Fruit fly (Drosophila melanogaster) whole organism, prepupa: ENCODE data around the gene Eip75B.

ENCODE experiments used
- Blimp-1 ChIP-seq: fragments of 200-800 bp; sonication (Bioruptor generic); optimal IDR thresholded peaks from 3 replicates; lab custom pipeline; 2017; ENCODE audit warnings: missing biosample characterization, missing genetic modification characterization, mild to moderate bottlenecking, moderate library complexity, missing genetic modification reagents
- CG11294 ChIP-seq: fragments of 200-800 bp; sonication (Bioruptor generic); IDR thresholded peaks from 2 replicates; pipeline ENCODE4 v1.3.6; 2022; ENCODE audit warnings: missing biosample characterization, missing genetic modification characterization
- CG15336 ChIP-seq: fragments of 200-800 bp; sonication (Bioruptor generic); IDR thresholded peaks from 2 replicates; pipeline ENCODE4 v1.3.6; 2022; ENCODE audit warnings: missing biosample characterization, missing genetic modification characterization
- CG1621 ChIP-seq: fragments of 200-800 bp; sonication (Bioruptor generic); optimal IDR thresholded peaks from 3 replicates; lab custom pipeline; 2018; ENCODE audit warnings: missing biosample characterization, mild to moderate bottlenecking, missing genetic modification characterization
- CG16779 ChIP-seq: fragments of 200-800 bp; sonication (Bioruptor generic); optimal IDR thresholded peaks from 3 replicates; lab custom pipeline; 2017; ENCODE audit warnings: missing biosample characterization, mild to moderate bottlenecking, missing genetic modification characterization
- CG3032 ChIP-seq: fragments of 200-800 bp; optimal IDR thresholded peaks from 2 replicates; lab custom pipeline; 2019; ENCODE audit warnings: missing biosample characterization, mild to moderate bottlenecking, missing genetic modification characterization, moderate library complexity
- CG31627 ChIP-seq: fragments of 200-800 bp; sonication (Bioruptor generic); optimal IDR thresholded peaks from 3 replicates; lab custom pipeline; 2016; ENCODE audit warnings: missing biosample characterization, missing genetic modification characterization
- CG32006 ChIP-seq: fragments of 200-800 bp; sonication (Bioruptor generic); optimal IDR thresholded peaks from 3 replicates; lab custom pipeline; 2017; ENCODE audit warnings: missing biosample characterization, mild to moderate bottlenecking, missing genetic modification characterization
- CG34406 ChIP-seq: fragments of 200-800 bp; sonication (Bioruptor generic); optimal IDR thresholded peaks from 3 replicates; lab custom pipeline; 2016; ENCODE audit warnings: missing biosample characterization, missing genetic modification characterization
- CG3919 ChIP-seq: fragments of 200-800 bp; sonication (Bioruptor generic); optimal IDR thresholded peaks from 3 replicates; lab custom pipeline; 2016; ENCODE audit warnings: missing biosample characterization, missing genetic modification characterization
- CG4318 ChIP-seq: fragments of 200-800 bp; sonication (Bioruptor generic); optimal IDR thresholded peaks from 3 replicates; lab custom pipeline; 2017; ENCODE audit warnings: missing biosample characterization, mild to moderate bottlenecking, missing genetic modification characterization
- CG6792 ChIP-seq: fragments of 200-800 bp; sonication (Bioruptor generic); optimal IDR thresholded peaks from 3 replicates; lab custom pipeline; 2016; ENCODE audit warnings: missing biosample characterization, missing genetic modification characterization
- CG6808 ChIP-seq: fragments of 200-800 bp; sonication (Bioruptor generic); optimal IDR thresholded peaks from 3 replicates; lab custom pipeline; 2017; ENCODE audit warnings: missing biosample characterization, missing genetic modification characterization, mild to moderate bottlenecking, moderate library complexity, missing genetic modification reagents
- CG8632 ChIP-seq: fragments of 200-800 bp; sonication (Bioruptor generic); optimal IDR thresholded peaks from 3 replicates; lab custom pipeline; 2016; ENCODE audit warnings: missing biosample characterization, missing genetic modification characterization
- CG9139 ChIP-seq: fragments of 200-800 bp; sonication (Bioruptor generic); optimal IDR thresholded peaks from 3 replicates; lab custom pipeline; 2017; ENCODE audit warnings: missing biosample characterization, mild to moderate bottlenecking, missing genetic modification characterization
- Eip78C ChIP-seq: fragments of 200-800 bp; sonication (Bioruptor generic); peaks from one replicate; lab custom pipeline; 2016; ENCODE audit warnings: missing biosample characterization, missing genetic modification characterization
- Eip93F ChIP-seq: fragments of 200-800 bp; sonication (Bioruptor generic); optimal IDR thresholded peaks from 2 replicates; lab custom pipeline; 2016; ENCODE audit warnings: missing biosample characterization, mild to moderate bottlenecking, missing genetic modification characterization
- Ets21C ChIP-seq: fragments of 200-800 bp; sonication (Bioruptor generic); optimal IDR thresholded peaks from 3 replicates; lab custom pipeline; 2016; ENCODE audit warnings: missing biosample characterization, missing genetic modification characterization
- Ets96B ChIP-seq: fragments of 200-800 bp; optimal IDR thresholded peaks from 2 replicates; lab custom pipeline; 2019; ENCODE audit warnings: missing biosample characterization, mild to moderate bottlenecking, missing genetic modification characterization, moderate library complexity
- Hr38 ChIP-seq: sonication (Bioruptor generic); optimal IDR thresholded peaks from 2 replicates; lab custom pipeline; 2016; ENCODE audit warnings: missing biosample characterization, missing genetic modification characterization
- Hr4 ChIP-seq: fragments of 200-800 bp; sonication (Bioruptor generic); optimal IDR thresholded peaks from 3 replicates; lab custom pipeline; 2016; ENCODE audit warnings: missing biosample characterization, missing genetic modification characterization
- Lpt ChIP-seq: fragments of 200-800 bp; sonication (Bioruptor generic); optimal IDR thresholded peaks from 3 replicates; lab custom pipeline; 2016; ENCODE audit warnings: missing biosample characterization, missing genetic modification characterization
- OdsH ChIP-seq: fragments of 200-800 bp; sonication (Bioruptor generic); optimal IDR thresholded peaks from 3 replicates; lab custom pipeline; 2016; ENCODE audit warnings: missing biosample characterization, missing genetic modification characterization
- Smox ChIP-seq: fragments of 200-800 bp; sonication (Bioruptor generic); optimal IDR thresholded peaks from 3 replicates; lab custom pipeline; 2016; ENCODE audit warnings: missing biosample characterization, missing genetic modification characterization
- acj6 ChIP-seq: fragments of 200-800 bp; sonication (Bioruptor generic); optimal IDR thresholded peaks from 3 replicates; lab custom pipeline; 2016; ENCODE audit warnings: missing biosample characterization, missing genetic modification characterization
- cyc ChIP-seq: fragments of 200-800 bp; sonication (Bioruptor generic); optimal IDR thresholded peaks from 3 replicates; lab custom pipeline; 2016; ENCODE audit warnings: missing biosample characterization, missing genetic modification characterization
- dac ChIP-seq: fragments of 200-800 bp; sonication (Bioruptor generic); optimal IDR thresholded peaks from 2 replicates; lab custom pipeline; 2017; ENCODE audit warnings: missing biosample characterization, mild to moderate bottlenecking, missing genetic modification characterization
- dsx ChIP-seq: fragments of 200-800 bp; optimal IDR thresholded peaks from 3 replicates; lab custom pipeline; 2019; ENCODE audit warnings: missing biosample characterization, mild to moderate bottlenecking, missing genetic modification characterization, moderate library complexity; ENCODE audit not compliant: poor library complexity, severe bottlenecking
- eg ChIP-seq: fragments of 200-800 bp; sonication (Bioruptor generic); IDR thresholded peaks from 3 replicates; pipeline ENCODE4 v1.3.6; 2022; ENCODE audit warnings: missing biosample characterization, missing genetic modification characterization
- esn ChIP-seq: fragments of 200-800 bp; sonication (Bioruptor generic); optimal IDR thresholded peaks from 2 replicates; lab custom pipeline; 2016; ENCODE audit warnings: missing biosample characterization, mild to moderate bottlenecking, missing genetic modification characterization, moderate library complexity
- fd59A ChIP-seq: fragments of 200-800 bp; sonication (Bioruptor generic); optimal IDR thresholded peaks from 2 replicates; lab custom pipeline; 2017; ENCODE audit warnings: missing biosample characterization, mild to moderate bottlenecking, missing genetic modification characterization, missing genetic modification reagents
- fd85E ChIP-seq: fragments of 200-800 bp; sonication (Bioruptor generic); optimal IDR thresholded peaks from 3 replicates; lab custom pipeline; 2016; ENCODE audit warnings: missing biosample characterization, missing genetic modification characterization
- fkh ChIP-seq: fragments of 200-800 bp; sonication (Bioruptor generic); optimal IDR thresholded peaks from 3 replicates; lab custom pipeline; 2017; ENCODE audit warnings: missing biosample characterization, mild to moderate bottlenecking, missing genetic modification characterization, moderate library complexity
- net ChIP-seq: fragments of 200-800 bp; sonication (Bioruptor generic); optimal IDR thresholded peaks from 3 replicates; lab custom pipeline; 2016; ENCODE audit warnings: missing biosample characterization, missing genetic modification characterization
- salr ChIP-seq, 2 experiments: fragments of 200-800 bp; sonication (Bioruptor generic); optimal IDR thresholded peaks; 3 replicates each; lab custom pipeline; 2016 to 2018; ENCODE audit warnings: missing biosample characterization in 2 of 2, missing genetic modification characterization in 2 of 2, mild to moderate bottlenecking in 1 of 2
- spab ChIP-seq: fragments of 200-800 bp; sonication (Bioruptor generic); optimal IDR thresholded peaks from 2 replicates; lab custom pipeline; 2017; ENCODE audit warnings: missing biosample characterization, mild to moderate bottlenecking, missing genetic modification characterization, missing genetic modification reagents
- ss ChIP-seq, 2 experiments: fragments of 200-800 bp; sonication (Bioruptor generic); optimal IDR thresholded peaks; 2 replicates in 1 of 2; 3 replicates in 1 of 2; lab custom pipeline; 2017 to 2018; ENCODE audit warnings: mild to moderate bottlenecking in 2 of 2, missing biosample characterization in 2 of 2, missing genetic modification characterization in 2 of 2, moderate library complexity in 1 of 2
- svp ChIP-seq: fragments of 200-800 bp; sonication (Bioruptor generic); peaks from one replicate; lab custom pipeline; 2016; ENCODE audit warnings: missing biosample characterization, missing genetic modification characterization
- topi ChIP-seq: fragments of 200-800 bp; sonication (Bioruptor generic); optimal IDR thresholded peaks from 3 replicates; lab custom pipeline; 2016; ENCODE audit warnings: missing biosample characterization, missing genetic modification characterization
- vri ChIP-seq: fragments of 200-800 bp; sonication (Bioruptor generic); optimal IDR thresholded peaks from 3 replicates; lab custom pipeline; 2016; ENCODE audit warnings: missing biosample characterization, mild to moderate bottlenecking, missing genetic modification characterization

The Eip75B gene

dm6 chr3L:17945422-17945821 lies 119.1 kb downstream of the Eip75B start (continued):
- TF ChIP-seq cyc: no peak

DNA sequence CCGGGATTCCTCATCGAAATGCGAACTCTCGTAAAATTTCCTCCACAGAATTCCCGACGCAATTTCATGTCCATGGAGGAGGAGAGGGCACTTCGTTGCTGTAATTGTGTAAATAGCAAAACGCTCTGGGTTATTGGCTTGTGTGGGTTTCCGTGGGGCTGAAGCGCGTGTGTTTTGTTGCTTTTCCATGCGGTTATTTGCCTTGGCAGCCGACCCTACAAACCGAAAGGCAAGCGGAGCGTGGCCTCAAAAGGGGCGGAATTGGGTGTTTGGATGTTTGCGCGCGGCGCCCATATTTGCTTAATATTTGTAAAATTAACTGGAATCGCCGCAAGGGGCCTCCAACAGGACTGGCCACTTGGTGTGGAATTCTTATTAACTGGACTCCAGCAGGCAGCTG lies 119.9 kb downstream of the Eip75B start:
- no peak for TF ChIP-seq cyc
- TF ChIP-seq fkh: peak; percentile 42
- TF ChIP-seq Smox (GFP tag; lab: Kevin White, UChicago): no peak

- TF ChIP-seq vri (GFP tag; lab: Kevin White, UChicago): no peak
- TF ChIP-seq Smox (GFP tag; lab: Kevin White, UChicago): no peak
- no peak for TF ChIP-seq Ets96B (tag; lab: Kevin White, UChicago)
- TF ChIP-seq OdsH (GFP tag; lab: Kevin White, UChicago): no peak
- no peak for TF ChIP-seq CG8632
- TF ChIP-seq Hr38 (GFP tag; lab: Kevin White, UChicago): no peak
- TF ChIP-seq CG9139 (GFP tag; lab: Kevin White, UChicago): no peak
- no peak for TF ChIP-seq CG16779 (tag; lab: Kevin White, UChicago)
- TF ChIP-seq CG11294: no peak
Observed at dm6 chr3L:17942449-17942848, 122.0 kb downstream of the Eip75B start.

- TF ChIP-seq Hr38 (GFP tag; lab: Kevin White, UChicago) (no peak), fd85E (GFP tag; lab: Kevin White, UChicago) (no peak), dsx (GFP tag; lab: Kevin White, UChicago) (no peak), acj6 (GFP tag; lab: Kevin White, UChicago) (no peak), Eip93F (GFP tag; lab: Kevin White, UChicago) (no peak), CG16779 (tag; lab: Kevin White, UChicago) (no peak), eg (GFP tag; lab: Robert Waterston, UW) (no peak), svp (GFP tag; lab: Kevin White, UChicago) (no peak), Lpt (no peak), CG9139 (GFP tag; lab: Kevin White, UChicago) (no peak), CG3032 (tag; lab: Kevin White, UChicago) (no peak)
Observed at dm6 chr3L:17941575-17941974, 122.9 kb downstream of the Eip75B start.

dm6 chr3L:17940988-17941387 lies 123.5 kb downstream of the Eip75B start:
- no peak for TF ChIP-seq fd59A (GFP tag; lab: Kevin White, UChicago)
- TF ChIP-seq cyc: no peak
- no peak for TF ChIP-seq Eip78C (GFP tag; lab: Kevin White, UChicago)
- no peak for TF ChIP-seq fd85E (GFP tag; lab: Kevin White, UChicago)
- TF ChIP-seq acj6 (GFP tag; lab: Kevin White, UChicago): no peak
- no peak for TF ChIP-seq ss (GFP tag; optimal IDR thresholded peaks at IDR 0.05; lab: Kevin White, UChicago)
- TF ChIP-seq CG1621 (tag; lab: Kevin White, UChicago): no peak
- no peak for TF ChIP-seq CG31627 (GFP tag; lab: Kevin White, UChicago)
- TF ChIP-seq net: no peak
- no peak for TF ChIP-seq CG6792 (GFP tag; lab: Kevin White, UChicago)
- TF ChIP-seq Blimp-1 (GFP tag; lab: Kevin White, UChicago): no peak
- TF ChIP-seq CG34406 (GFP tag; lab: Kevin White, UChicago): no peak
- no peak for TF ChIP-seq Ets96B (tag; lab: Kevin White, UChicago)
- no peak for TF ChIP-seq CG4318
- TF ChIP-seq spab (GFP tag; lab: Kevin White, UChicago): no peak
- no peak for TF ChIP-seq CG11294
- TF ChIP-seq OdsH (GFP tag; lab: Kevin White, UChicago): no peak
- TF ChIP-seq CG15336: no peak
- TF ChIP-seq, all 60 proteins: peak for 0

DNA sequence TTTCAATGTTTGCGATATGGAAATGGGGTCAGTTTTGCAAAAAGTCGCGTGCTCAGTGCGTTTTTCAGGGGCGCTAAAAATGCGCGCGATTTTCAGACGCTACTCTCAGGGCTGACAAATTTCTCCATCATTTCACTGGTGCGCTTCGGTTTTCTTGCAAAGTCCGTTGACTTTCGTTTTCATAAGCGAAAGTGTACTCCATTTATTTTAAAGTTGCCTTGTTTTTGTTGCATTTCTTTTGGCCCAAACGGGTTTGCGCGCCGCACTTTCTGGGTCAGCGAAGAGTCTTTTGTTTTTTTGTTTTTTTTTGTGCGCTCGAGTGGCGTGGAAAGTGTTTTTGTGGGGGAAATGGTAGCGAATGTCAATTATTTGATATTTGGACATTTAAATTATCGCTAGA lies 124.8 kb downstream of the Eip75B start:
- TF ChIP-seq net: no peak
- no peak for TF ChIP-seq Smox (GFP tag; lab: Kevin White, UChicago)
- peak; percentile 10 for TF ChIP-seq esn (GFP tag; lab: Kevin White, UChicago)
- no peak for TF ChIP-seq Lpt
- TF ChIP-seq salr (GFP tag; optimal IDR thresholded peaks at IDR 0.05; lab: Kevin White, UChicago): no peak
- no peak for TF ChIP-seq Ets21C
- TF ChIP-seq Hr4 (GFP tag; lab: Kevin White, UChicago): no peak
- TF ChIP-seq CG8632: peak; percentile 35
- TF ChIP-seq CG6792 (GFP tag; lab: Kevin White, UChicago): no peak
- no peak for TF ChIP-seq Hr38 (GFP tag; lab: Kevin White, UChicago)
- no peak for TF ChIP-seq fd85E (GFP tag; lab: Kevin White, UChicago)
- no peak; the same call in 2 of the 3 replicates for TF ChIP-seq eg (GFP tag; lab: Robert Waterston, UW)
- TF ChIP-seq CG3919 (GFP tag; lab: Kevin White, UChicago): peak; percentile 34
- TF ChIP-seq CG32006 (GFP tag; lab: Kevin White, UChicago): peak; percentile 39
- TF ChIP-seq CG9139 (GFP tag; lab: Kevin White, UChicago): no peak
- TF ChIP-seq dac (GFP tag; lab: Kevin White, UChicago): no peak
- no peak for TF ChIP-seq CG6808 (GFP tag; lab: Kevin White, UChicago)
- no peak for TF ChIP-seq acj6 (GFP tag; lab: Kevin White, UChicago)
- peak; percentile 48 for TF ChIP-seq topi
- 0 out of 2 replicates have a peak, but pooled peaks have one; percentile 7 for TF ChIP-seq CG15336
